Worm (Caenorhabditis elegans) whole organism, late embryonic: ENCODE data around the gene aexr-1.
A peak's percentile ranks its signal among the peaks of the same experiment; 100 is the strongest.

Experiments used
- C38D4.7 ChIP-seq: fragments of 200-800 bp; sonication (Bioruptor generic); optimal IDR thresholded peaks from 2 replicates; lab custom pipeline; 2018; ENCODE audit warnings: mild to moderate bottlenecking, missing genetic modification characterization, moderate library complexity, missing compliant biosample characterization
- F13H6.1 ChIP-seq: sonication (generic microtip); optimal IDR thresholded peaks from 2 replicates; lab custom pipeline; 2016; ENCODE audit warnings: missing genetic modification characterization, missing compliant biosample characterization
- T23F11.4 ChIP-seq: fragments of 200-800 bp; sonication (Bioruptor generic); optimal IDR thresholded peaks from 2 replicates; lab custom pipeline; 2018; ENCODE audit warnings: mild to moderate bottlenecking, missing genetic modification characterization, missing compliant biosample characterization
- ama-1 ChIP-seq: fragments of 150-350 bp; optimal IDR thresholded peaks from 2 replicates; lab custom pipeline; 2014
- ceh-14 ChIP-seq: sonication (generic microtip); optimal IDR thresholded peaks from 2 replicates; lab custom pipeline; 2016; ENCODE audit warnings: missing genotype, missing genetic modification characterization, missing compliant biosample characterization
- ceh-22 ChIP-seq: sonication (generic microtip); optimal IDR thresholded peaks from 2 replicates; lab custom pipeline; 2017; ENCODE audit warnings: missing biosample characterization, missing genetic modification characterization
- ceh-24 ChIP-seq: sonication (generic microtip); optimal IDR thresholded peaks from 2 replicates; lab custom pipeline; 2016; ENCODE audit warnings: mild to moderate bottlenecking, missing genetic modification characterization, missing compliant biosample characterization
- ceh-31 ChIP-seq: sonication (generic microtip); optimal IDR thresholded peaks from 2 replicates; lab custom pipeline; 2016; ENCODE audit warnings: missing genetic modification characterization, missing compliant biosample characterization
- ceh-34 ChIP-seq: sonication (generic microtip); optimal IDR thresholded peaks from 2 replicates; lab custom pipeline; 2016; ENCODE audit warnings: mild to moderate bottlenecking, missing genetic modification characterization, missing compliant biosample characterization
- ceh-45 ChIP-seq: fragments of 200-800 bp; sonication (Bioruptor generic); IDR thresholded peaks from 2 replicates; pipeline ENCODE4 v1.3.6; 2022; ENCODE audit warnings: missing genetic modification reagents, missing genetic modification characterization, missing compliant biosample characterization
- ceh-6 ChIP-seq: fragments of 200-800 bp; sonication (Bioruptor generic); optimal IDR thresholded peaks from 2 replicates; lab custom pipeline; 2018; ENCODE audit warnings: mild to moderate bottlenecking, missing genetic modification characterization, missing compliant biosample characterization
- ceh-9 ChIP-seq: sonication (generic microtip); optimal IDR thresholded peaks from 2 replicates; lab custom pipeline; 2016; ENCODE audit warnings: mild to moderate bottlenecking, missing genetic modification characterization, inconsistent platforms, missing compliant biosample characterization
- dve-1 ChIP-seq: sonication (generic microtip); optimal IDR thresholded peaks from 2 replicates; lab custom pipeline; 2017; ENCODE audit warnings: antibody characterized with exemption, mild to moderate bottlenecking, missing genetic modification characterization, missing compliant biosample characterization
- elt-2 ChIP-seq: sonication (generic microtip); optimal IDR thresholded peaks from 2 replicates; lab custom pipeline; 2016; ENCODE audit warnings: missing genetic modification reagents, missing genetic modification characterization, missing compliant biosample characterization
- hlh-30 ChIP-seq: sonication (generic microtip); optimal IDR thresholded peaks from 2 replicates; lab custom pipeline; 2017; ENCODE audit warnings: antibody characterized with exemption, missing genetic modification characterization, missing compliant biosample characterization; ENCODE audit not compliant: insufficient read depth
- lin-11 ChIP-seq: fragments of 200-800 bp; sonication (Bioruptor generic); optimal IDR thresholded peaks from 2 replicates; lab custom pipeline; 2018; ENCODE audit warnings: mild to moderate bottlenecking, missing genetic modification characterization, missing compliant biosample characterization
- madf-2 ChIP-seq: sonication (generic microtip); optimal IDR thresholded peaks from 2 replicates; lab custom pipeline; 2017; ENCODE audit warnings: missing genetic modification characterization, missing compliant biosample characterization
- npax-4 ChIP-seq: sonication (generic microtip); optimal IDR thresholded peaks from 2 replicates; lab custom pipeline; 2016; ENCODE audit warnings: missing genetic modification characterization, missing compliant biosample characterization
- odd-2 ChIP-seq: sonication (generic microtip); optimal IDR thresholded peaks from 2 replicates; lab custom pipeline; 2017; ENCODE audit warnings: antibody characterized with exemption, mild to moderate bottlenecking, missing genetic modification characterization, missing compliant biosample characterization
- pag-3 ChIP-seq: sonication (generic microtip); optimal IDR thresholded peaks from 2 replicates; lab custom pipeline; 2016; ENCODE audit warnings: missing compliant biosample characterization, missing genetic modification characterization, borderline replicate concordance
- pax-1 ChIP-seq: fragments of 150-350 bp; optimal IDR thresholded peaks from 2 replicates; lab custom pipeline; 2014; ENCODE audit warnings: missing biosample characterization, missing genetic modification characterization
- pha-2 ChIP-seq: sonication (generic microtip); optimal IDR thresholded peaks from 2 replicates; lab custom pipeline; 2017; ENCODE audit warnings: mild to moderate bottlenecking, missing genetic modification characterization, missing compliant biosample characterization
- pha-4 ChIP-seq: fragments of 150-350 bp; optimal IDR thresholded peaks from 2 replicates; lab custom pipeline; 2018; ENCODE audit warnings: missing biosample characterization, missing genetic modification reagents, missing genetic modification characterization
- ref-2 ChIP-seq: sonication (generic microtip); optimal IDR thresholded peaks from 2 replicates; lab custom pipeline; 2016; ENCODE audit warnings: missing genetic modification characterization, missing compliant biosample characterization
- rnt-1 ChIP-seq: sonication (generic microtip); optimal IDR thresholded peaks from 2 replicates; lab custom pipeline; 2016; ENCODE audit warnings: missing genetic modification characterization, missing compliant biosample characterization
- sdc-2 ChIP-seq: sonication (generic microtip); optimal IDR thresholded peaks from 2 replicates; lab custom pipeline; 2016; ENCODE audit warnings: missing genotype, missing genetic modification characterization, missing compliant biosample characterization
- sox-2 ChIP-seq: fragments of 200-800 bp; sonication (Bioruptor generic); IDR thresholded peaks from 2 replicates; pipeline ENCODE4 v1.3.6; 2022; ENCODE audit warnings: missing genetic modification reagents, missing genetic modification characterization, missing compliant biosample characterization
- sox-4 ChIP-seq: sonication (generic microtip); optimal IDR thresholded peaks from 2 replicates; lab custom pipeline; 2017; ENCODE audit warnings: mild to moderate bottlenecking, missing genetic modification characterization, inconsistent platforms, missing compliant biosample characterization
- syd-9 ChIP-seq: sonication (generic microtip); optimal IDR thresholded peaks from 2 replicates; lab custom pipeline; 2016; ENCODE audit warnings: mild to moderate bottlenecking, missing genetic modification characterization, moderate library complexity, missing compliant biosample characterization
- tbx-2 ChIP-seq: sonication (generic microtip); optimal IDR thresholded peaks from 2 replicates; lab custom pipeline; 2016; ENCODE audit warnings: missing genetic modification characterization, missing compliant biosample characterization
- tbx-7 ChIP-seq: sonication (generic microtip); optimal IDR thresholded peaks from 2 replicates; lab custom pipeline; 2016; ENCODE audit warnings: missing genotype, missing genetic modification characterization, missing compliant biosample characterization
- ttx-3 ChIP-seq: sonication (generic microtip); optimal IDR thresholded peaks from 2 replicates; lab custom pipeline; 2016; ENCODE audit warnings: missing genetic modification reagents, missing genetic modification characterization, missing compliant biosample characterization
- unc-3 ChIP-seq, 2 experiments: fragments of 200-800 bp in 1 of 2; sonication (Bioruptor generic) in 1 of 2; sonication (generic microtip) in 1 of 2; conservative IDR thresholded peaks in 1 of 2; optimal IDR thresholded peaks in 1 of 2; 2 replicates each; pipeline versions ENCODE4 v1.3.6 to Lab custom; 2016 to 2022; ENCODE audit warnings: missing compliant biosample characterization in 2 of 2, missing genetic modification characterization in 2 of 2, missing genetic modification reagents in 1 of 2
- unc-42 ChIP-seq: sonication (generic microtip); optimal IDR thresholded peaks from 2 replicates; lab custom pipeline; 2016; ENCODE audit warnings: missing genotype, missing genetic modification characterization, missing compliant biosample characterization
- unc-55 ChIP-seq: sonication (generic microtip); optimal IDR thresholded peaks from 2 replicates; lab custom pipeline; 2017; ENCODE audit warnings: missing biosample characterization, missing genetic modification reagents, missing genetic modification characterization

aexr-1 gene

ce11 chrX:6617622-6618021 lies 17.5 kb downstream of the aexr-1 start:
- TF ChIP-seq unc-55: no peak
- TF ChIP-seq ama-1: peak; percentile 60

ce11 chrX:6613537-6613936 lies 21.5 kb downstream of the aexr-1 start:
- TF ChIP-seq ceh-34 (tag; lab: Kevin White, UChicago): no peak
- no peak for TF ChIP-seq ceh-22 (tag; lab: Kevin White, UChicago)
- TF ChIP-seq unc-42 (tag; lab: Kevin White, UChicago): peak; percentile 80
- peak; percentile 33 for TF ChIP-seq ceh-31
- TF ChIP-seq ceh-14 (tag; lab: Kevin White, UChicago): peak; percentile 4
- TF ChIP-seq ttx-3: peak; percentile 6

ce11 chrX:6609717-6610116 lies 25.4 kb downstream of the aexr-1 start, which contains the start of gene C25B8.8:
Gene C25B8.8 (plus strand): TSS chrX:6610017.
- TF ChIP-seq pha-2 (tag; lab: Kevin White, UChicago) (no peak), madf-2 (tag; lab: Kevin White, UChicago) (no peak), dve-1 (tag; lab: Kevin White, UChicago) (no peak)

ce11 chrX:6609251-6609650 lies 25.8 kb downstream of the aexr-1 start:
- TF ChIP-seq pag-3 (tag; lab: Kevin White, UChicago) (no peak), odd-2 (no peak), unc-55 (no peak), unc-3 (GFP tag; conservative IDR thresholded peaks at IDR 0.05; lab: Robert Waterston, UW) (no peak), unc-3 (tag; optimal IDR thresholded peaks at IDR 0.05; lab: Kevin White, UChicago) (no peak), ceh-45 (GFP tag; lab: Robert Waterston, UW) (no peak), pax-1 (no peak), hlh-30 (tag; lab: Kevin White, UChicago) (no peak), npax-4 (tag; lab: Kevin White, UChicago) (no peak), tbx-7 (no peak), ref-2 (no peak), C38D4.7 (no peak), sox-4 (tag; lab: Kevin White, UChicago) (no peak), pha-4 (tag; lab: Kevin White, UChicago) (no peak), ceh-22 (tag; lab: Kevin White, UChicago) (no peak), tbx-2 (no peak), rnt-1 (no peak)

ce11 chrX:6607599-6607998 lies 27.5 kb downstream of the aexr-1 start:
- TF ChIP-seq T23F11.4 (no peak), odd-2 (no peak), syd-9 (tag; lab: Kevin White, UChicago) (no peak), ref-2 (no peak), ceh-9 (tag; lab: Kevin White, UChicago) (no peak), unc-3 (GFP tag; conservative IDR thresholded peaks at IDR 0.05; lab: Robert Waterston, UW) (no peak), unc-3 (tag; optimal IDR thresholded peaks at IDR 0.05; lab: Kevin White, UChicago) (no peak), F13H6.1 (no peak), rnt-1 (no peak), sdc-2 (tag; lab: Kevin White, UChicago) (no peak), lin-11 (no peak), sox-2 (GFP tag; lab: Robert Waterston, UW) (no peak), tbx-2 (no peak), ceh-6 (GFP tag; lab: Kevin White, UChicago) (no peak), ceh-22 (tag; lab: Kevin White, UChicago) (no peak), hlh-30 (tag; lab: Kevin White, UChicago) (no peak)

ce11 chrX:6606991-6607390 lies 28.1 kb downstream of the aexr-1 start, which contains the start of gene cpr-6:
Gene cpr-6 (plus strand): TSS chrX:6607207.
- TF ChIP-seq elt-2 (tag; lab: Kevin White, UChicago) (peak; percentile 98), ceh-24 (tag; lab: Kevin White, UChicago) (no peak), ama-1 (no peak)
